Fruit fly (Drosophila melanogaster): ENCODE measurements around the gene nau.

Gene nau

DNA sequence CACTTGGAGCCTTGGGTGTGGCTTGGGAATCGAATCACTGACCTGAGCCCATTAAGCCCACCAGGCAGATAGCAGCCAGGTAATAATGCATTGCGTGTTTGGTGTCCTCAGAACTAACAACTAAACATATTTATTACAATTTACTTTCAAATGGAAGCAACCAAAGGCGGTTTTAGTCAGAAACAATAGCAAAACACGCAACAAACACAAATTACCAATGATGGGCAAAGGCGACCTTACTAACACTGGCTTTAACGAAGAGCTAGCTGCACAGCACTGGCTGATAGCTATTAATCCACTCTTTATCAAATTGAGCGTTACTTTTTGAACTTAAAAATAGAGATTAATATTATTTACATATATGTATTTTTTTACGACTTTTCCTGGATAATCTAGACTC is 44.9 kb upstream of the nau start, which contains the start of gene udt (continued):
- peak; percentile 80 for TF ChIP-seq sens (GFP tag)
- TF ChIP-seq ara (GFP tag; IDR thresholded peaks at IDR 0.05) = peak; percentile 38; the same call in 1 of the 2 replicates
- no peak for TF ChIP-seq CG9876 (GFP tag; optimal IDR thresholded peaks at IDR 0.05)
- no peak for TF ChIP-seq CG42726 (GFP tag; IDR thresholded peaks at IDR 0.05; ENCODE audit: partially characterized antibody)
- no peak for TF ChIP-seq bigmax (GFP tag; optimal IDR thresholded peaks at IDR 0.05)
- no peak for TF ChIP-seq crol (GFP tag; IDR thresholded peaks at IDR 0.05)
- peak; percentile 4 for TF ChIP-seq CG34376 (GFP tag; optimal IDR thresholded peaks at IDR 0.05)
- peak; percentile 78 for TF ChIP-seq Med (GFP tag)
- TF ChIP-seq CG4617 (GFP tag; optimal IDR thresholded peaks at IDR 0.05; ENCODE audit: borderline replicate concordance) = peak; percentile 58
- peak; percentile 27; the same call in 1 of the 2 replicates for TF ChIP-seq vvl (GFP tag; IDR thresholded peaks at IDR 0.05)
- no peak for TF ChIP-seq insv (GFP tag; optimal IDR thresholded peaks at IDR 0.05)
- no peak for TF ChIP-seq Gsc (GFP tag; IDR thresholded peaks at IDR 0.05)
- TF ChIP-seq CG6791 (GFP tag; IDR thresholded peaks at IDR 0.05; ENCODE audit: partially characterized antibody) = 0 out of 3 replicates have a peak, but pooled peaks have one; percentile 42
- TF ChIP-seq Doc3 (GFP tag; IDR thresholded peaks at IDR 0.05; ENCODE audit: partially characterized antibody) = no peak
- TF ChIP-seq jigr1 (GFP tag; IDR thresholded peaks at IDR 0.05) = no peak
- TF ChIP-seq CG10267 (tag; optimal IDR thresholded peaks at IDR 0.05) = peak; percentile 94
- TF ChIP-seq CG2120 (GFP tag; optimal IDR thresholded peaks at IDR 0.05) = peak; percentile 48
- TF ChIP-seq lilli (GFP tag; optimal IDR thresholded peaks at IDR 0.05) = peak; percentile 13
- TF ChIP-seq bab2 (GFP tag; optimal IDR thresholded peaks at IDR 0.05) = no peak
- no peak for TF ChIP-seq h (optimal IDR thresholded peaks at IDR 0.05)
- TF ChIP-seq Ets65A (GFP tag) = no peak
- TF ChIP-seq CG7357 (GFP tag; IDR thresholded peaks at IDR 0.05) = no peak
- TF ChIP-seq hbn (GFP tag; IDR thresholded peaks at IDR 0.05; ENCODE audit: partially characterized antibody) = no peak
- peak; percentile 47; the same call in 1 of the 2 replicates for TF ChIP-seq Rfx (GFP tag; IDR thresholded peaks at IDR 0.05)
- TF ChIP-seq wek (GFP tag; optimal IDR thresholded peaks at IDR 0.05) = no peak
- no peak for TF ChIP-seq br (optimal IDR thresholded peaks at IDR 0.05)
- TF ChIP-seq CG10654 (GFP tag; optimal IDR thresholded peaks at IDR 0.05) = peak; percentile 6
- TF ChIP-seq CG30403 (GFP tag; optimal IDR thresholded peaks at IDR 0.05) = no peak
- TF ChIP-seq CG2202 (tag; optimal IDR thresholded peaks at IDR 0.05) = no peak
- TF ChIP-seq maf-S (GFP tag; optimal IDR thresholded peaks at IDR 0.05) = no peak
- TF ChIP-seq HLH4C (GFP tag; IDR thresholded peaks at IDR 0.05; ENCODE audit: partially characterized antibody) = no peak
- 0 out of 2 replicates have a peak, but pooled peaks have one; percentile 14 for TF ChIP-seq Xrp1 (GFP tag; IDR thresholded peaks at IDR 0.05)
- TF ChIP-seq tna (GFP tag; IDR thresholded peaks at IDR 0.05; ENCODE audit: partially characterized antibody) = 0 out of 2 replicates have a peak, but pooled peaks have one; percentile 10
- no peak for TF ChIP-seq Sry-β (GFP tag; optimal IDR thresholded peaks at IDR 0.05)
- no peak for TF ChIP-seq btn (GFP tag; optimal IDR thresholded peaks at IDR 0.05)
- peak; percentile 35 for TF ChIP-seq trem (tag; optimal IDR thresholded peaks at IDR 0.05)
- no peak for TF ChIP-seq CG7271 (tag; optimal IDR thresholded peaks at IDR 0.05)
- TF ChIP-seq unpg (GFP tag; optimal IDR thresholded peaks at IDR 0.05) = no peak
- peak; percentile 27 for TF ChIP-seq Dp (GFP tag; optimal IDR thresholded peaks at IDR 0.05)
- TF ChIP-seq en (GFP tag; optimal IDR thresholded peaks at IDR 0.05) = no peak
- TF ChIP-seq CG17802 (tag; optimal IDR thresholded peaks at IDR 0.05) = no peak
- no peak for TF ChIP-seq run (tag; optimal IDR thresholded peaks at IDR 0.05)
- TF ChIP-seq E2f2 (GFP tag; IDR thresholded peaks at IDR 0.05) = peak; percentile 42
- peak; percentile 86 for TF ChIP-seq stwl (tag; optimal IDR thresholded peaks at IDR 0.05)
- no peak for TF ChIP-seq CG12104 (GFP tag; optimal IDR thresholded peaks at IDR 0.05)
- TF ChIP-seq CG11723 (GFP tag; optimal IDR thresholded peaks at IDR 0.05) = no peak
- TF ChIP-seq Myb (GFP tag; optimal IDR thresholded peaks at IDR 0.05) = peak; percentile 86
- peak; percentile 32; the same call in 1 of the 2 replicates for TF ChIP-seq MBD-R2 (GFP tag; IDR thresholded peaks at IDR 0.05)
- TF ChIP-seq Dip3 (GFP tag; optimal IDR thresholded peaks at IDR 0.05) = no peak
- peak; percentile 10 for TF ChIP-seq Sry-δ (GFP tag; optimal IDR thresholded peaks at IDR 0.05)
- peak; percentile 8; the same call in 1 of the 2 replicates for TF ChIP-seq Bgb (GFP tag; IDR thresholded peaks at IDR 0.05; ENCODE audit: partially characterized antibody)
- no peak for TF ChIP-seq Six4 (GFP tag; optimal IDR thresholded peaks at IDR 0.05)
